Fruit fly (Drosophila melanogaster) whole organism, embryonic: ENCODE data around the gene Ankrd49.
A peak's percentile ranks its signal among the peaks of the same experiment; 100 is the strongest.

Experiments used
- ATbp ChIP-seq: fragments of 200-800 bp; sonication (Bioruptor generic); optimal IDR thresholded peaks from 2 replicates; lab custom pipeline; 2017; ENCODE audit warnings: missing biosample characterization, mild to moderate bottlenecking, missing genetic modification characterization, missing genetic modification reagents
- Atf3 ChIP-seq: fragments of 200-800 bp; sonication (Bioruptor generic); optimal IDR thresholded peaks from 3 replicates; lab custom pipeline; 2016; ENCODE audit warnings: missing biosample characterization, missing genetic modification characterization
- CG10209 ChIP-seq: fragments of 200-800 bp; sonication (Bioruptor generic); optimal IDR thresholded peaks from 3 replicates; lab custom pipeline; 2017; ENCODE audit warnings: missing biosample characterization, mild to moderate bottlenecking, missing genetic modification characterization, missing genetic modification reagents
- CG12071 ChIP-seq: fragments of 200-800 bp; sonication (Bioruptor generic); optimal IDR thresholded peaks from 3 replicates; lab custom pipeline; 2018; ENCODE audit warnings: missing biosample characterization, mild to moderate bottlenecking, missing genetic modification characterization
- CG12391 ChIP-seq: fragments of 200-800 bp; sonication (Bioruptor generic); optimal IDR thresholded peaks from 3 replicates; lab custom pipeline; 2018; ENCODE audit warnings: missing biosample characterization, mild to moderate bottlenecking, missing genetic modification characterization, moderate library complexity
- CG16863 ChIP-seq: fragments of 200-800 bp; sonication (Bioruptor generic); optimal IDR thresholded peaks from 3 replicates; lab custom pipeline; 2016; ENCODE audit warnings: missing biosample characterization, missing genetic modification characterization
- CG18476 ChIP-seq: fragments of 200-800 bp; sonication (Bioruptor generic); optimal IDR thresholded peaks from 2 replicates; lab custom pipeline; 2016; ENCODE audit warnings: missing biosample characterization, mild to moderate bottlenecking, missing genetic modification characterization
- CG18599 ChIP-seq: fragments of 200-800 bp; sonication (Bioruptor generic); optimal IDR thresholded peaks from 3 replicates; lab custom pipeline; 2017; ENCODE audit warnings: missing biosample characterization, missing genetic modification characterization, mild to moderate bottlenecking, moderate library complexity, missing genetic modification reagents
- CG30431 ChIP-seq: fragments of 200-800 bp; sonication (Bioruptor generic); optimal IDR thresholded peaks from 2 replicates; lab custom pipeline; 2017; ENCODE audit warnings: missing biosample characterization, missing genetic modification characterization
- CG32532 ChIP-seq: fragments of 200-800 bp; sonication (Bioruptor generic); IDR thresholded peaks from 2 replicates; pipeline ENCODE4 v1.3.6; 2022; ENCODE audit warnings: missing biosample characterization, missing genetic modification characterization
- CG3407 ChIP-seq: fragments of 200-800 bp; sonication (Bioruptor generic); optimal IDR thresholded peaks from 2 replicates; lab custom pipeline; 2018; ENCODE audit warnings: missing biosample characterization, mild to moderate bottlenecking, missing genetic modification characterization
- CG4328 ChIP-seq: fragments of 200-800 bp; sonication (Bioruptor generic); optimal IDR thresholded peaks from 3 replicates; lab custom pipeline; 2017; ENCODE audit warnings: missing biosample characterization, missing genetic modification reagents, missing genetic modification characterization
- CG4404 ChIP-seq: fragments of 200-800 bp; sonication (Bioruptor generic); IDR thresholded peaks from 2 replicates; pipeline ENCODE4 v1.3.6; 2022; ENCODE audit warnings: missing biosample characterization, missing genetic modification characterization
- CG4617 ChIP-seq: fragments of 200-800 bp; sonication (Bioruptor generic); optimal IDR thresholded peaks from 3 replicates; lab custom pipeline; 2016; ENCODE audit warnings: missing biosample characterization, missing genetic modification characterization, borderline replicate concordance
- CG6813 ChIP-seq: fragments of 200-800 bp; sonication (Bioruptor generic); optimal IDR thresholded peaks from 2 replicates; lab custom pipeline; 2017; ENCODE audit warnings: missing biosample characterization, missing genetic modification characterization, mild to moderate bottlenecking, moderate library complexity, missing genetic modification reagents
- Camta ChIP-seq: fragments of 200-800 bp; sonication (Bioruptor generic); optimal IDR thresholded peaks from 2 replicates; lab custom pipeline; 2016; ENCODE audit warnings: missing biosample characterization, missing genetic modification characterization
- CkIIα-i1 ChIP-seq: fragments of 200-800 bp; sonication (Bioruptor generic); IDR thresholded peaks from 2 replicates; pipeline ENCODE4 v1.3.6; 2022; ENCODE audit warnings: missing biosample characterization, missing genetic modification characterization
- Dad ChIP-seq: fragments of 200-800 bp; sonication (Bioruptor generic); optimal IDR thresholded peaks from 3 replicates; lab custom pipeline; 2016; ENCODE audit warnings: missing biosample characterization, missing genetic modification characterization
- Dip2 ChIP-seq: fragments of 200-800 bp; sonication (Bioruptor generic); IDR thresholded peaks from 2 replicates; pipeline ENCODE4 v1.3.6; 2022; ENCODE audit warnings: missing biosample characterization, missing genetic modification characterization
- Doc2 ChIP-seq: fragments of 200-800 bp; sonication (Bioruptor generic); IDR thresholded peaks from 2 replicates; pipeline ENCODE4 v1.3.6; 2022; ENCODE audit warnings: missing biosample characterization, missing genetic modification characterization
- Elba2 ChIP-seq: fragments of 200-800 bp; sonication (Bioruptor generic); optimal IDR thresholded peaks from 3 replicates; lab custom pipeline; 2016; ENCODE audit warnings: missing biosample characterization, missing genetic modification characterization
- Fer3 ChIP-seq: fragments of 200-800 bp; sonication (Bioruptor generic); optimal IDR thresholded peaks from 2 replicates; lab custom pipeline; 2018; ENCODE audit warnings: missing biosample characterization, mild to moderate bottlenecking, missing genetic modification characterization, moderate library complexity
- HLH54F ChIP-seq: fragments of 200-800 bp; sonication (Bioruptor generic); optimal IDR thresholded peaks from 3 replicates; lab custom pipeline; 2016; ENCODE audit warnings: missing biosample characterization, missing genetic modification characterization
- Pdp1 ChIP-seq, 2 experiments: fragments of 200-800 bp; sonication (Bioruptor generic); optimal IDR thresholded peaks; 3 replicates each; lab custom pipeline; 2016; ENCODE audit warnings: missing biosample characterization in 2 of 2, missing genetic modification characterization in 2 of 2, mild to moderate bottlenecking in 1 of 2, moderate library complexity in 1 of 2
- Spps ChIP-seq: fragments of 200-800 bp; sonication (Bioruptor generic); optimal IDR thresholded peaks from 2 replicates; lab custom pipeline; 2018; ENCODE audit warnings: missing biosample characterization, mild to moderate bottlenecking, missing genetic modification characterization
- Taf1 ChIP-seq: fragments of 200-800 bp; sonication (Bioruptor generic); IDR thresholded peaks from 2 replicates; pipeline ENCODE4 v1.3.6; 2022; ENCODE audit warnings: missing biosample characterization, missing genetic modification characterization
- Xrp1 ChIP-seq: fragments of 200-800 bp; sonication (Bioruptor generic); IDR thresholded peaks from 2 replicates; pipeline ENCODE4 v1.3.6; 2022; ENCODE audit warnings: missing biosample characterization, missing genetic modification characterization
- ab ChIP-seq: fragments of 200-800 bp; sonication (Bioruptor generic); optimal IDR thresholded peaks from 2 replicates; lab custom pipeline; 2016; ENCODE audit warnings: missing biosample characterization, missing genetic modification characterization
- bowl ChIP-seq: fragments of 200-800 bp; sonication (Bioruptor generic); IDR thresholded peaks from 2 replicates; pipeline ENCODE4 v1.3.6; 2022; ENCODE audit warnings: missing biosample characterization, missing genetic modification characterization
- caup ChIP-seq: fragments of 200-800 bp; sonication (Bioruptor generic); optimal IDR thresholded peaks from 3 replicates; lab custom pipeline; 2017; ENCODE audit warnings: missing biosample characterization, mild to moderate bottlenecking, missing genetic modification characterization, moderate library complexity; ENCODE audit not compliant: severe bottlenecking
- chn ChIP-seq: fragments of 200-800 bp; sonication (Bioruptor generic); optimal IDR thresholded peaks from 2 replicates; lab custom pipeline; 2016; ENCODE audit warnings: missing biosample characterization, missing genetic modification characterization
- fd3F ChIP-seq: fragments of 200-800 bp; sonication (Bioruptor generic); optimal IDR thresholded peaks from 2 replicates; lab custom pipeline; 2018; ENCODE audit warnings: missing biosample characterization, mild to moderate bottlenecking, missing genetic modification characterization, moderate library complexity
- fd64A ChIP-seq: fragments of 200-800 bp; sonication (Bioruptor generic); optimal IDR thresholded peaks from 3 replicates; lab custom pipeline; 2018; ENCODE audit warnings: missing biosample characterization, mild to moderate bottlenecking, missing genetic modification characterization
- ftz-f1 ChIP-seq: fragments of 200-800 bp; sonication (Bioruptor generic); optimal IDR thresholded peaks from 2 replicates; lab custom pipeline; 2016; ENCODE audit warnings: missing biosample characterization, missing genetic modification characterization
- grn ChIP-seq: fragments of 200-800 bp; sonication (Bioruptor generic); optimal IDR thresholded peaks from 3 replicates; lab custom pipeline; 2017; ENCODE audit warnings: missing biosample characterization, missing genetic modification characterization
- hbn ChIP-seq: fragments of 200-800 bp; sonication (Bioruptor generic); IDR thresholded peaks from 2 replicates; pipeline ENCODE4 v1.3.6; 2022; ENCODE audit warnings: missing biosample characterization, missing genetic modification characterization; ENCODE audit not compliant: partially characterized antibody
- jigr1 ChIP-seq: fragments of 200-800 bp; sonication (Bioruptor generic); IDR thresholded peaks from 3 replicates; pipeline ENCODE4 v1.3.6; 2022; ENCODE audit warnings: missing biosample characterization, missing genetic modification characterization
- kay ChIP-seq: fragments of 200-800 bp; sonication (Bioruptor generic); optimal IDR thresholded peaks from 2 replicates; lab custom pipeline; 2016; ENCODE audit warnings: missing biosample characterization, missing genetic modification characterization
- mam ChIP-seq: fragments of 200-800 bp; sonication (Bioruptor generic); optimal IDR thresholded peaks from 3 replicates; lab custom pipeline; 2016; ENCODE audit warnings: missing biosample characterization, missing genetic modification characterization
- mirr ChIP-seq: fragments of 200-800 bp; sonication (Bioruptor generic); optimal IDR thresholded peaks from 3 replicates; lab custom pipeline; 2018; ENCODE audit warnings: missing biosample characterization, mild to moderate bottlenecking, missing genetic modification characterization
- nmo ChIP-seq: fragments of 200-800 bp; sonication (Bioruptor generic); optimal IDR thresholded peaks from 2 replicates; lab custom pipeline; 2018; ENCODE audit warnings: missing biosample characterization, mild to moderate bottlenecking, missing genetic modification characterization, moderate library complexity
- pfk ChIP-seq: fragments of 200-800 bp; sonication (Bioruptor generic); optimal IDR thresholded peaks from 2 replicates; lab custom pipeline; 2018; ENCODE audit warnings: missing biosample characterization, mild to moderate bottlenecking, missing genetic modification characterization, moderate library complexity
- row ChIP-seq: fragments of 200-800 bp; sonication (Bioruptor generic); IDR thresholded peaks from 3 replicates; pipeline ENCODE4 v1.3.6; 2022; ENCODE audit warnings: missing biosample characterization, missing genetic modification characterization
- sd ChIP-seq: fragments of 200-800 bp; sonication (Bioruptor generic); optimal IDR thresholded peaks from 3 replicates; lab custom pipeline; 2018; ENCODE audit warnings: missing biosample characterization, mild to moderate bottlenecking, missing genetic modification characterization, moderate library complexity
- slou ChIP-seq: fragments of 200-800 bp; sonication (Bioruptor generic); optimal IDR thresholded peaks from 3 replicates; lab custom pipeline; 2016; ENCODE audit warnings: missing biosample characterization, missing genetic modification characterization
- tap ChIP-seq: fragments of 200-800 bp; optimal IDR thresholded peaks from 3 replicates; lab custom pipeline; 2019; ENCODE audit warnings: missing biosample characterization, mild to moderate bottlenecking, missing genetic modification characterization, moderate library complexity
- tio ChIP-seq: fragments of 200-800 bp; sonication (Bioruptor generic); optimal IDR thresholded peaks from 2 replicates; lab custom pipeline; 2017; ENCODE audit warnings: missing biosample characterization, missing genetic modification characterization, inconsistent platforms
- unc-4 ChIP-seq: fragments of 200-800 bp; sonication (Bioruptor generic); IDR thresholded peaks from 2 replicates; pipeline ENCODE4 v1.3.6; 2022; ENCODE audit warnings: missing biosample characterization, missing genetic modification characterization; ENCODE audit not compliant: partially characterized antibody
- usp ChIP-seq: fragments of >200 bp; optimal IDR thresholded peaks from 2 replicates; lab custom pipeline; 2017; ENCODE audit warnings: missing biosample characterization, missing genetic modification characterization
- zf30C ChIP-seq: fragments of 200-800 bp; sonication (Bioruptor generic); optimal IDR thresholded peaks from 3 replicates; lab custom pipeline; 2018; ENCODE audit warnings: missing biosample characterization, mild to moderate bottlenecking, missing genetic modification characterization

Ankrd49 gene

DNA sequence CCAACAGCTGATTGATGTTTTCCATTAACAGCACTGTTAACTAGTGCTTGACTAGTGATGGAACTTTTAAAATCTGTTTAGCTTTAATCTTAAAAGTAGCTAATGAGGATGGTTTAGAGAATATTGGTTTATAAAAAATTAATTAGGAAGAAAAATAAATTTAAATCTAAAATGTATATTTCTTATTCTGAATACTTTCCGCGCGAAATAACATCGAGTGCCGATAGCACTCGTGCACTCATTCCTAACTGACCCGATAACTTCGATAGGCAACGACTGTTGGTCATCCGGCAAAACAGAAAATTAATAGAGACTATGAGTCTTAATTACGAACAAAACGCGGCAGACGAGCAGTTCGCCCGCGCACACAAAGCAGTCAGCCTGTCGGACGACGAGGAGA lies 2.5 kb upstream of the Ankrd49 start, which contains the start of the genes THG and Rnmt (continued):
- TF ChIP-seq Elba2 (GFP tag; lab: Kevin White, UChicago) (peak; percentile 39), zf30C (GFP tag; lab: Kevin White, UChicago) (no peak), fd3F (GFP tag; lab: Kevin White, UChicago) (peak; percentile 81), ATbp (GFP tag; lab: Kevin White, UChicago) (peak; percentile 57), CG30431 (GFP tag; lab: Kevin White, UChicago) (peak; percentile 64), mirr (peak; percentile 6), Dip2 (no peak), unc-4 (GFP tag; lab: Robert Waterston, UW) (peak; percentile 93), kay (GFP tag; lab: Kevin White, UChicago) (peak; percentile 78), hbn (GFP tag; lab: Robert Waterston, UW) (peak; percentile 83), CG16863 (GFP tag; lab: Kevin White, UChicago) (peak; percentile 35), ab (no peak), tap (tag; lab: Kevin White, UChicago) (peak; percentile 65), CG10209 (GFP tag; lab: Kevin White, UChicago) (peak; percentile 70), caup (GFP tag; lab: Kevin White, UChicago) (peak; percentile 67), Camta (GFP tag; lab: Kevin White, UChicago) (peak; percentile 56), CG32532 (peak; percentile 91), CkIIα-i1 (GFP tag; lab: Robert Waterston, UW) (peak; percentile 57; the same call in 1 of the 2 replicates), Spps (peak; percentile 62), slou (GFP tag; lab: Kevin White, UChicago) (peak; percentile 43), Doc2 (GFP tag; lab: Robert Waterston, UW) (no peak), usp (GFP tag; lab: Kevin White, UChicago) (no peak), mam (peak; percentile 74), Taf1 (peak; percentile 48; the same call in 1 of the 2 replicates), row (GFP tag; lab: Robert Waterston, UW) (peak; percentile 94), CG18599 (peak; percentile 82), pfk (GFP tag; lab: Kevin White, UChicago) (peak; percentile 6), HLH54F (GFP tag; lab: Kevin White, UChicago) (peak; percentile 66), grn (no peak), Atf3 (GFP tag; lab: Kevin White, UChicago) (peak; percentile 46), Fer3 (tag; lab: Kevin White, UChicago) (peak; percentile 78), CG12071 (GFP tag; lab: Kevin White, UChicago) (no peak), CG3407 (GFP tag; lab: Kevin White, UChicago) (peak; percentile 68), CG18476 (peak; percentile 62), tio (GFP tag; lab: Kevin White, UChicago) (no peak), CG4328 (GFP tag; lab: Kevin White, UChicago) (peak; percentile 50), CG4404 (GFP tag; lab: Robert Waterston, UW) (peak; percentile 78), Dad (peak; percentile 64), nmo (peak; percentile 85), CG4617 (GFP tag; lab: Kevin White, UChicago) (peak; percentile 73), Xrp1 (peak; percentile 89), CG12391 (tag; lab: Kevin White, UChicago) (peak; percentile 92), Pdp1 (GFP tag; optimal IDR thresholded peaks at IDR 0.05; lab: Kevin White, UChicago) (peak; percentile 68 to 69), ftz-f1 (GFP tag; lab: Kevin White, UChicago) (peak; percentile 26), bowl (peak; percentile 58), chn (GFP tag; lab: Kevin White, UChicago) (peak; percentile 81), jigr1 (0 out of 3 replicates have a peak, but pooled peaks have one; percentile 37), fd64A (GFP tag; lab: Kevin White, UChicago) (no peak), CG6813 (GFP tag; lab: Kevin White, UChicago) (peak; percentile 34), sd (tag; lab: Kevin White, UChicago) (peak; percentile 50)
